Worm (Caenorhabditis elegans) whole organism, L1 larva: ENCODE results near the gene osgn-1.

Experiments used
- F16B12.6 ChIP-seq: fragments of 150-350 bp; optimal IDR thresholded peaks from 2 replicates; lab custom pipeline; 2014; ENCODE audit warnings: missing biosample characterization, missing genetic modification characterization
- aha-1 ChIP-seq: fragments of 150-350 bp; optimal IDR thresholded peaks from 2 replicates; lab custom pipeline; 2014; ENCODE audit warnings: missing biosample characterization, missing genetic modification characterization
- ama-1 ChIP-seq: fragments of 150-350 bp; optimal IDR thresholded peaks from 2 replicates; lab custom pipeline; 2014
- ceh-90 ChIP-seq: sonication (generic microtip); optimal IDR thresholded peaks from 2 replicates; lab custom pipeline; 2016; ENCODE audit warnings: missing genetic modification characterization, missing compliant biosample characterization
- ces-1 ChIP-seq: fragments of 150-350 bp; optimal IDR thresholded peaks from 2 replicates; lab custom pipeline; 2014; ENCODE audit warnings: missing biosample characterization, missing genetic modification reagents, missing genetic modification characterization
- dpl-1 ChIP-seq, 3 experiments: fragments of 150-350 bp in 2 of 3; sonication (generic microtip) in 1 of 3; optimal IDR thresholded peaks; 2 replicates each; lab custom pipeline; 2014 to 2017; ENCODE audit warnings: missing biosample characterization in 3 of 3, missing genetic modification characterization in 3 of 3, missing genetic modification reagents in 3 of 3
- dsc-1 ChIP-seq: sonication (generic microtip); optimal IDR thresholded peaks from 2 replicates; lab custom pipeline; 2016; ENCODE audit warnings: mild to moderate bottlenecking, missing genetic modification characterization, missing compliant biosample characterization
- efl-1 ChIP-seq, 4 experiments: fragments of 150-350 bp; optimal IDR thresholded peaks in 3 of 4; peaks in 1 of 4; 1 replicate in 1 of 4; 2 replicates in 3 of 4; lab custom pipeline; 2014; ENCODE audit warnings: missing biosample characterization in 2 of 4, missing genetic modification characterization in 2 of 4, missing genetic modification reagents in 2 of 4
- fkh-4 ChIP-seq: sonication (generic microtip); optimal IDR thresholded peaks from 2 replicates; lab custom pipeline; 2016; ENCODE audit warnings: missing compliant biosample characterization, missing genetic modification characterization, borderline replicate concordance
- hlh-4 ChIP-seq: sonication (generic microtip); optimal IDR thresholded peaks from 2 replicates; lab custom pipeline; 2016; ENCODE audit warnings: mild to moderate bottlenecking, missing genetic modification characterization, missing compliant biosample characterization
- jun-1 ChIP-seq: fragments of 150-350 bp; optimal IDR thresholded peaks from 2 replicates; lab custom pipeline; 2014; ENCODE audit warnings: missing biosample characterization, missing genetic modification reagents, missing genetic modification characterization
- lin-14 ChIP-seq: fragments of 200-800 bp; sonication (Bioruptor generic); optimal IDR thresholded peaks from 2 replicates; lab custom pipeline; 2018; ENCODE audit warnings: mild to moderate bottlenecking, missing genetic modification characterization, moderate library complexity, missing compliant biosample characterization
- lin-35 ChIP-seq, 2 experiments: fragments of 150-350 bp; optimal IDR thresholded peaks; 2 replicates each; lab custom pipeline; 2014; ENCODE audit warnings: missing biosample characterization in 2 of 2, missing genetic modification characterization in 2 of 2, missing genetic modification reagents in 2 of 2
- lin-39 ChIP-seq: fragments of 150-350 bp; optimal IDR thresholded peaks from 2 replicates; lab custom pipeline; 2014; ENCODE audit warnings: missing biosample characterization, missing genetic modification reagents, missing genetic modification characterization
- lir-3 ChIP-seq: sonication (generic microtip); optimal IDR thresholded peaks from 2 replicates; lab custom pipeline; 2016; ENCODE audit warnings: mild to moderate bottlenecking, missing genetic modification characterization, moderate library complexity, missing compliant biosample characterization; ENCODE audit not compliant: poor library complexity
- mab-9 ChIP-seq: fragments of 200-800 bp; sonication (Bioruptor generic); IDR thresholded peaks from 2 replicates; pipeline ENCODE4 v1.3.6; 2022; ENCODE audit warnings: missing genetic modification reagents, missing genetic modification characterization, missing compliant biosample characterization
- mdl-1 ChIP-seq, 2 experiments: fragments of 150-350 bp; optimal IDR thresholded peaks; 2 replicates each; lab custom pipeline; 2014 to 2017; ENCODE audit warnings: missing biosample characterization in 2 of 2, missing genetic modification characterization in 2 of 2, inconsistent platforms in 1 of 2
- mef-2 ChIP-seq: fragments of 150-350 bp; optimal IDR thresholded peaks from 2 replicates; lab custom pipeline; 2014; ENCODE audit warnings: missing biosample characterization, missing genetic modification characterization
- mep-1 ChIP-seq: fragments of 150-350 bp; optimal IDR thresholded peaks from 2 replicates; lab custom pipeline; 2014; ENCODE audit warnings: missing biosample characterization, missing genetic modification characterization
- nhr-12 ChIP-seq: sonication (generic microtip); optimal IDR thresholded peaks from 2 replicates; lab custom pipeline; 2017; ENCODE audit warnings: missing biosample characterization, missing genetic modification characterization
- nhr-71 ChIP-seq: sonication (generic microtip); optimal IDR thresholded peaks from 2 replicates; lab custom pipeline; 2016; ENCODE audit warnings: mild to moderate bottlenecking, missing genetic modification characterization, moderate library complexity, missing compliant biosample characterization
- pag-3 ChIP-seq: sonication (generic microtip); optimal IDR thresholded peaks from 2 replicates; lab custom pipeline; 2017; ENCODE audit warnings: missing genetic modification characterization, mild to moderate bottlenecking, missing compliant biosample characterization, antibody characterized with exemption, borderline replicate concordance; ENCODE audit not compliant: insufficient read depth
- pqm-1 ChIP-seq: sonication (generic microtip); optimal IDR thresholded peaks from 3 replicates; lab custom pipeline; 2017; ENCODE audit warnings: missing biosample characterization, missing genetic modification characterization
- rnt-1 ChIP-seq: sonication (generic microtip); optimal IDR thresholded peaks from 2 replicates; lab custom pipeline; 2016; ENCODE audit warnings: mild to moderate bottlenecking, missing genetic modification characterization, moderate library complexity, missing compliant biosample characterization
- skn-1 ChIP-seq: fragments of 150-350 bp; optimal IDR thresholded peaks from 2 replicates; lab custom pipeline; 2014; ENCODE audit warnings: missing biosample characterization, missing genetic modification characterization
- sup-37 ChIP-seq: fragments of 200-800 bp; sonication (Bioruptor generic); optimal IDR thresholded peaks from 2 replicates; lab custom pipeline; 2018; ENCODE audit warnings: mild to moderate bottlenecking, missing genetic modification characterization, missing compliant biosample characterization
- swsn-7 ChIP-seq: sonication (generic microtip); optimal IDR thresholded peaks from 2 replicates; lab custom pipeline; 2016; ENCODE audit warnings: missing genetic modification characterization, missing compliant biosample characterization
- tbx-2 ChIP-seq: sonication (generic microtip); optimal IDR thresholded peaks from 2 replicates; lab custom pipeline; 2016; ENCODE audit warnings: missing genetic modification characterization, missing compliant biosample characterization
- unc-30 ChIP-seq: sonication (generic microtip); optimal IDR thresholded peaks from 2 replicates; lab custom pipeline; 2017; ENCODE audit warnings: missing biosample characterization, missing genetic modification characterization
- unc-62 ChIP-seq: fragments of 150-350 bp; optimal IDR thresholded peaks from 2 replicates; lab custom pipeline; 2014; ENCODE audit warnings: missing biosample characterization, missing genetic modification reagents, missing genetic modification characterization
- unc-98 ChIP-seq: fragments of 200-800 bp; sonication (Bioruptor generic); IDR thresholded peaks from 2 replicates; pipeline ENCODE4 v1.3.6; 2022; ENCODE audit warnings: missing genetic modification characterization, missing compliant biosample characterization
- zag-1 ChIP-seq: fragments of 150-350 bp; optimal IDR thresholded peaks from 2 replicates; lab custom pipeline; 2014; ENCODE audit warnings: missing biosample characterization, missing genetic modification characterization
- zip-4 ChIP-seq: fragments of 200-800 bp; sonication (Bioruptor generic); optimal IDR thresholded peaks from 2 replicates; lab custom pipeline; 2018; ENCODE audit warnings: mild to moderate bottlenecking, missing genetic modification characterization, moderate library complexity, missing compliant biosample characterization
- ztf-11 ChIP-seq, 2 experiments: sonication (generic microtip); optimal IDR thresholded peaks; 2 replicates each; lab custom pipeline; 2016 to 2017; ENCODE audit warnings: missing genetic modification characterization in 2 of 2, missing biosample characterization in 1 of 2, missing compliant biosample characterization in 1 of 2
- ztf-4 ChIP-seq: fragments of 150-350 bp; optimal IDR thresholded peaks from 2 replicates; lab custom pipeline; 2014; ENCODE audit warnings: missing biosample characterization, missing genetic modification characterization

osgn-1 gene

DNA sequence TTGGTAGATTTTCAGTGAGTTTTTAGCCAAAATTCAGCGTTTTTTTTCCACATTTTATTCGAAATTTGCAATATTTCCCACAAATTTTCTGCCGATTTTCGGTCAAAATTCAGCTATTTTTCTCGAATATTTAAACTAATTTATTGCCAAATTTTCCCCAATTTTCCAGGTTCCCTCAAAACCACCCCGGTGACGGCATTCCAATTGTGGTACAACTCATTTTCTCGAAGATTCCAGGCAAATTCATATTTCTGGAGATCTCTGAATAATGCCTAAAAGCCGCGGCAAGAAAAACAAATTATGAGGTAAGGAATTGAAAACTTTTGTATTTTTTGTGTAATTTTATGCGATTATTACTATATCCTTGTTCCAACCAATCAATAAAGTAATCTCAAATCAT, at the start of gene osgn-1:
Gene osgn-1 (plus strand): TSS at position 301 of the 400 bp plus-strand sequence.
- TF ChIP-seq fkh-4 (tag; lab: Kevin White, UChicago) (no peak), sup-37 (GFP tag; lab: Kevin White, UChicago) (no peak), unc-98 (GFP tag; lab: Robert Waterston, UW) (no peak), lir-3 (tag; lab: Kevin White, UChicago) (no peak), lin-14 (GFP tag; lab: Kevin White, UChicago) (no peak), ztf-4 (tag; lab: Kevin White, UChicago) (no peak), F16B12.6 (no peak), hlh-4 (tag; lab: Kevin White, UChicago) (no peak), ces-1 (GFP tag; lab: Kevin White, UChicago) (no peak), mab-9 (no peak), skn-1 (tag; lab: Kevin White, UChicago) (no peak), dsc-1 (tag; lab: Kevin White, UChicago) (no peak), ama-1 (lab: Kevin White, UChicago) (no peak), swsn-7 (no peak), unc-30 (tag; lab: Kevin White, UChicago) (no peak), aha-1 (tag; lab: Kevin White, UChicago) (no peak), nhr-12 (tag; lab: Kevin White, UChicago) (no peak), tbx-2 (tag; lab: Kevin White, UChicago) (no peak), ceh-90 (no peak)

DNA sequence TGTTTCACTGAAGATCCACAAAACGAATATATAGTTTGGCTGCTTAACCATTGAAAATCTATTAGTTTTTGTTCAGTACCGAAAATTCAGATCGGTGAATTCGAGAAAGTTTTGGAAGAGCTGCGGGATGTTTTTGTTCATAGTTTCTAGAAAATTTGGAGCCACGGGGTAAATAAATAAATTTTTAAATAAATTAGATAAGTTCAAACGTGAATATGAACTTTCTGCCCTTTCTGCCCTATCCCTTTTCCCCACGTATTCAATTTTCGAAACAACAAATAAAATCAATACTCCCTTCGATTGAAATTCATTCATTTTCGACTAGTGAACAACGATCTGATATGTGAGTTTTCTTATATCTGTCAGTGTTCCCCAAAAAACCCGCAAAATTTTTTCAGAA, 45.1 kb upstream of the osgn-1 start, which contains the start of gene scrm-5:
Gene scrm-5 (plus strand): TSS at position 301 of the 400 bp plus-strand sequence.
- TF ChIP-seq mdl-1 (tag; optimal IDR thresholded peaks at IDR 0.05; lab: Kevin White, UChicago) (no peak), ztf-11 (tag; optimal IDR thresholded peaks at IDR 0.05; lab: Kevin White, UChicago) (no peak), dpl-1 (GFP tag; optimal IDR thresholded peaks at IDR 0.05; lab: Kevin White, UChicago) (no peak), unc-62 (GFP tag; lab: Kevin White, UChicago) (no peak), jun-1 (tag; lab: Kevin White, UChicago) (no peak), efl-1 (optimal IDR thresholded peaks at IDR 0.05; lab: Kevin White, UChicago) (no peak), efl-1 (GFP tag; optimal IDR thresholded peaks at IDR 0.05 in 1 of 2; lab: Kevin White, UChicago) (no peak)

DNA sequence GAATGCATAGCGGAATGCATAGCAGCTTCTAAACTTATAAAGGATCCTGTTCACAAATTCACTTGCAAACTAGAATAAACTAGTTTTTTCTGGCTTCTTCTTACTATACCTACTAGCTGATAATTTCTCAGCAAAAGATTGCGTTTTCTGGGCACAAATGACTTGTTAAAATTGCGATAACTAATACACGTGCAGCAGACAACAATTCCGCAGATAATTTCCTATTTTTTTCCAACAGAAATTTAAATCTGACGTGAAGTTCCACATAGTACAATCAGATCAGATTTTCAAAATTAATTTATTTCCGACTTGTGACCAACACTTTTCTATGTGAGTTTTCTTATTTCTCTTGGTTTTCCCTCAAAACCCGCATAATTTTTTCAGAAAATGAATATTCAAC, 42.8 kb upstream of the osgn-1 start, which contains the start of gene scrm-8:
Gene scrm-8 (plus strand): TSS at position 301 of the 400 bp plus-strand sequence.
- TF ChIP-seq lir-3 (tag; lab: Kevin White, UChicago) (no peak), pqm-1 (no peak), lin-39 (tag; lab: Kevin White, UChicago) (no peak), nhr-71 (tag; lab: Kevin White, UChicago) (no peak), mef-2 (no peak), ztf-4 (tag; lab: Kevin White, UChicago) (no peak), ama-1 (lab: Kevin White, UChicago) (no peak), zag-1 (tag; lab: Kevin White, UChicago) (no peak), pag-3 (tag; lab: Kevin White, UChicago) (no peak), ceh-90 (no peak), unc-62 (GFP tag; lab: Kevin White, UChicago) (no peak)

DNA sequence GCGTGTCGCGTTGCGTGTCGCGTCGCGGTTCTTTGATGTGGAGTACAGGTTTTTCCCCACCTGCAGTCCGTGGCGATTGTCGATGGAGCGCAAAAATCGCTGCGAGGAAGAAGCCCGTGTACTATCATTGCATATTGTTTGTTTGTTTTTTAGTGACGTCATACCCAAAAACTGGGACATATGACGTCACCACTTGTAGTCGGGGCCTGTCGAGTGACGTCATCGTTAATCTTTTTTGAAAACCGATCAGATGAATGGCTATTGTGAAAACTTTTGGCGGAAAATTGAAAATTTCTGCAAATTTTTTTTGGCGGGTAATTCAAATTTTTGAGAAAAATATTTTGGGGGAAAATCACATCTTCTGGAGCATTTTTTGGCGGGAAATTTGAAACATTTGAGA, 39.9 kb upstream of the osgn-1 start:
- TF ChIP-seq zip-4 (GFP tag; lab: Kevin White, UChicago) (no peak), lin-35 (GFP tag; optimal IDR thresholded peaks at IDR 0.05; lab: Kevin White, UChicago) (no peak), mep-1 (tag; lab: Kevin White, UChicago) (no peak), lin-14 (GFP tag; lab: Kevin White, UChicago) (no peak), rnt-1 (tag; lab: Kevin White, UChicago) (no peak), ztf-11 (tag; optimal IDR thresholded peaks at IDR 0.05; lab: Kevin White, UChicago) (no peak), ces-1 (GFP tag; lab: Kevin White, UChicago) (no peak), F16B12.6 (no peak), lin-39 (tag; lab: Kevin White, UChicago) (no peak), dsc-1 (tag; lab: Kevin White, UChicago) (no peak)
